Fruit fly (Drosophila melanogaster) whole organism, prepupa: ENCODE data around the gene Spt6.

Experiments
- CG11294 ChIP-seq: fragments of 200-800 bp; sonication (Bioruptor generic); IDR thresholded peaks from 2 replicates; pipeline ENCODE4 v1.3.6; 2022; ENCODE audit warnings: missing biosample characterization, missing genetic modification characterization
- CG11902 ChIP-seq: fragments of 200-800 bp; sonication (Bioruptor generic); optimal IDR thresholded peaks from 3 replicates; lab custom pipeline; 2016; ENCODE audit warnings: missing biosample characterization, missing genetic modification characterization
- CG1621 ChIP-seq: fragments of 200-800 bp; sonication (Bioruptor generic); optimal IDR thresholded peaks from 3 replicates; lab custom pipeline; 2018; ENCODE audit warnings: missing biosample characterization, mild to moderate bottlenecking, missing genetic modification characterization
- CG4318 ChIP-seq: fragments of 200-800 bp; sonication (Bioruptor generic); optimal IDR thresholded peaks from 3 replicates; lab custom pipeline; 2017; ENCODE audit warnings: missing biosample characterization, mild to moderate bottlenecking, missing genetic modification characterization
- Met ChIP-seq: fragments of 200-800 bp; sonication (Bioruptor generic); optimal IDR thresholded peaks from 3 replicates; lab custom pipeline; 2016; ENCODE audit warnings: missing biosample characterization, missing genetic modification characterization
- Sox102F ChIP-seq: fragments of 200-800 bp; sonication (Bioruptor generic); optimal IDR thresholded peaks from 2 replicates; lab custom pipeline; 2016; ENCODE audit warnings: missing biosample characterization, mild to moderate bottlenecking, missing genetic modification characterization
- acj6 ChIP-seq: fragments of 200-800 bp; sonication (Bioruptor generic); optimal IDR thresholded peaks from 3 replicates; lab custom pipeline; 2016; ENCODE audit warnings: missing biosample characterization, missing genetic modification characterization
- pdm3 ChIP-seq: fragments of 200-800 bp; sonication (Bioruptor generic); optimal IDR thresholded peaks from 3 replicates; lab custom pipeline; 2016; ENCODE audit warnings: missing biosample characterization, missing genetic modification characterization
- spab ChIP-seq: fragments of 200-800 bp; sonication (Bioruptor generic); optimal IDR thresholded peaks from 2 replicates; lab custom pipeline; 2017; ENCODE audit warnings: missing biosample characterization, mild to moderate bottlenecking, missing genetic modification characterization, missing genetic modification reagents

DNA sequence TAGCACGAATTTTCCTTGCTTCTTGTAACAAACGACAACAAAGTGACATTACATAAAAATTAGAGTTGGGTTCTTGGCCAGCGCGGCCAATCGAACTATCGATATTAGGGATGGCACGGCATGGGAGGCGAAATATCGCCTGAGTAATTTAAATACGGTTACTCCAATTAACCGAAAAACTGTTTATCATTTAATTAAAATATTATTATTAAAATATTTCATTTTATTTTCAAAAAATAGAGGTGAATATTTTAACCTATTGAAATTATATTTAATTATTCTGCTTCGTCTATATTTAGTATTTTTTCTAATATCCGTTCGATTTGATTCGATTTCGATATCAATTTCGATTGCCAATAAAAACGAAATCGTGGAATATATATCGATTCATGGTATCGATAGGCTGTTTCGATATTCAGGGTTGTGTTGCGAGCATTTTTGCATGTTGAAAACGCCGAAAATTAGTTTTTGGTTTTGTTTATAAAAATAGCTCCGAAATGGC lies 12.1 kb upstream of the Spt6 start, which contains the start of the genes Rbcn-3A and Spx:
- no peak for TF ChIP-seq pdm3
- no peak for TF ChIP-seq CG11294
- no peak for TF ChIP-seq Met
- TF ChIP-seq Sox102F, result no peak
- TF ChIP-seq acj6, result peak; percentile 35
- TF ChIP-seq CG1621 (tag; lab: Kevin White, UChicago), result no peak
- TF ChIP-seq CG4318 (GFP tag; lab: Kevin White, UChicago), result no peak
- TF ChIP-seq CG11902 (GFP tag; lab: Kevin White, UChicago), result no peak
- no peak for TF ChIP-seq spab (GFP tag; lab: Kevin White, UChicago)
